Fruit fly (Drosophila melanogaster) whole organism, embryonic: Measurements from ENCODE around the gene Sfp33A4.
A peak's percentile ranks its signal among the peaks of the same experiment; 100 is the strongest.

Experiments used
- Antp ChIP-seq: fragments of 200-800 bp; sonication (Bioruptor generic); optimal IDR thresholded peaks from 3 replicates; lab custom pipeline; 2016; ENCODE audit warnings: missing biosample characterization, missing genetic modification characterization
- Asciz ChIP-seq: fragments of 200-800 bp; sonication (Bioruptor generic); optimal IDR thresholded peaks from 2 replicates; lab custom pipeline; 2017; ENCODE audit warnings: missing biosample characterization, mild to moderate bottlenecking, missing genetic modification characterization, missing genetic modification reagents
- Atf3 ChIP-seq: fragments of 200-800 bp; sonication (Bioruptor generic); optimal IDR thresholded peaks from 3 replicates; lab custom pipeline; 2016; ENCODE audit warnings: missing biosample characterization, missing genetic modification characterization
- CG10366 ChIP-seq: fragments of 200-800 bp; sonication (Bioruptor generic); IDR thresholded peaks from 2 replicates; pipeline ENCODE4 v1.3.6; 2022; ENCODE audit warnings: missing biosample characterization, missing genetic modification characterization
- CG11398 ChIP-seq: fragments of 200-800 bp; sonication (Bioruptor generic); optimal IDR thresholded peaks from 2 replicates; lab custom pipeline; 2016; ENCODE audit warnings: missing biosample characterization, missing genetic modification characterization
- CG11456 ChIP-seq: fragments of 200-800 bp; sonication (Bioruptor generic); IDR thresholded peaks from 3 replicates; pipeline ENCODE4 v1.3.6; 2022; ENCODE audit warnings: missing biosample characterization, missing genetic modification characterization
- CG11696 ChIP-seq: fragments of 200-800 bp; sonication (Bioruptor generic); IDR thresholded peaks from 2 replicates; pipeline ENCODE4 v1.3.6; 2022; ENCODE audit warnings: missing biosample characterization, missing genetic modification characterization
- CG12659 ChIP-seq: fragments of 200-800 bp; sonication (Bioruptor generic); optimal IDR thresholded peaks from 3 replicates; lab custom pipeline; 2017; ENCODE audit warnings: mild to moderate bottlenecking, missing biosample characterization, missing genetic modification reagents, missing genetic modification characterization
- CG13287 ChIP-seq: fragments of 200-800 bp; sonication (Bioruptor generic); IDR thresholded peaks from 2 replicates; pipeline ENCODE4 v1.3.6; 2022; ENCODE audit warnings: missing biosample characterization, missing genetic modification characterization; ENCODE audit not compliant: partially characterized antibody
- CG14441 ChIP-seq: fragments of 200-800 bp; sonication (Bioruptor generic); IDR thresholded peaks from 2 replicates; pipeline ENCODE4 v1.3.6; 2022; ENCODE audit warnings: missing biosample characterization, missing genetic modification characterization
- CG14710 ChIP-seq: fragments of 200-800 bp; sonication (Bioruptor generic); optimal IDR thresholded peaks from 3 replicates; lab custom pipeline; 2019; ENCODE audit warnings: missing biosample characterization, mild to moderate bottlenecking, missing genetic modification characterization, moderate library complexity
- CG15514 ChIP-seq: fragments of 200-800 bp; sonication (Bioruptor generic); optimal IDR thresholded peaks from 3 replicates; lab custom pipeline; 2017; ENCODE audit warnings: missing biosample characterization, missing genetic modification characterization, mild to moderate bottlenecking, moderate library complexity, missing genetic modification reagents
- CG17802 ChIP-seq: fragments of 200-800 bp; sonication (Bioruptor generic); optimal IDR thresholded peaks from 2 replicates; lab custom pipeline; 2018; ENCODE audit warnings: missing biosample characterization, mild to moderate bottlenecking, missing genetic modification characterization, moderate library complexity
- CG2120 ChIP-seq: fragments of 200-800 bp; sonication (Bioruptor generic); optimal IDR thresholded peaks from 3 replicates; lab custom pipeline; 2016; ENCODE audit warnings: missing biosample characterization, missing genetic modification characterization
- CG2678 ChIP-seq: fragments of 200-800 bp; sonication (Bioruptor generic); optimal IDR thresholded peaks from 3 replicates; lab custom pipeline; 2019; ENCODE audit warnings: missing biosample characterization, mild to moderate bottlenecking, missing genetic modification characterization, moderate library complexity
- CG31224 ChIP-seq: fragments of 200-800 bp; sonication (Bioruptor generic); IDR thresholded peaks from 2 replicates; pipeline ENCODE4 v1.3.6; 2022; ENCODE audit warnings: missing biosample characterization, missing genetic modification characterization
- CG34224 ChIP-seq: fragments of 200-800 bp; sonication (Bioruptor generic); IDR thresholded peaks from 3 replicates; pipeline ENCODE4 v1.3.6; 2022; ENCODE audit warnings: missing biosample characterization, missing genetic modification characterization; ENCODE audit not compliant: partially characterized antibody
- CG34376 ChIP-seq: fragments of 200-800 bp; sonication (Bioruptor generic); optimal IDR thresholded peaks from 2 replicates; lab custom pipeline; 2018; ENCODE audit warnings: missing biosample characterization, mild to moderate bottlenecking, missing genetic modification characterization
- CG3995 ChIP-seq: fragments of 200-800 bp; sonication (Bioruptor generic); optimal IDR thresholded peaks from 3 replicates; lab custom pipeline; 2016; ENCODE audit warnings: missing biosample characterization, missing genetic modification characterization
- CG6854 ChIP-seq: fragments of 200-800 bp; sonication (Bioruptor generic); optimal IDR thresholded peaks from 3 replicates; lab custom pipeline; 2017; ENCODE audit warnings: missing biosample characterization, mild to moderate bottlenecking, missing genetic modification characterization
- CG9215 ChIP-seq: fragments of 200-800 bp; sonication (Bioruptor generic); IDR thresholded peaks from 2 replicates; pipeline ENCODE4 v1.3.6; 2022; ENCODE audit warnings: missing biosample characterization, missing genetic modification characterization
- CG9797 ChIP-seq: fragments of 200-800 bp; sonication (Bioruptor generic); optimal IDR thresholded peaks from 3 replicates; lab custom pipeline; 2018; ENCODE audit warnings: missing biosample characterization, mild to moderate bottlenecking, missing genetic modification characterization
- Gug ChIP-seq: fragments of 200-800 bp; sonication (Bioruptor generic); IDR thresholded peaks from 4 replicates; pipeline ENCODE4 v1.3.6; 2022; ENCODE audit warnings: missing biosample characterization, missing genetic modification characterization
- Hmr ChIP-seq: fragments of 200-800 bp; sonication (Bioruptor generic); optimal IDR thresholded peaks from 3 replicates; lab custom pipeline; 2017; ENCODE audit warnings: mild to moderate bottlenecking, missing biosample characterization, missing genetic modification reagents, missing genetic modification characterization
- Mes4 ChIP-seq: fragments of 200-800 bp; sonication (Bioruptor generic); optimal IDR thresholded peaks from 2 replicates; lab custom pipeline; 2016; ENCODE audit warnings: missing biosample characterization, missing genetic modification characterization
- NC2β ChIP-seq: fragments of 200-800 bp; sonication (Bioruptor generic); optimal IDR thresholded peaks from 2 replicates; lab custom pipeline; 2016; ENCODE audit warnings: missing biosample characterization, missing genetic modification characterization
- Sin3A ChIP-seq: fragments of >200 bp; optimal IDR thresholded peaks from 2 replicates; lab custom pipeline; 2018
- Sry-β ChIP-seq: fragments of 200-800 bp; sonication (Bioruptor generic); optimal IDR thresholded peaks from 2 replicates; lab custom pipeline; 2018; ENCODE audit warnings: missing biosample characterization, mild to moderate bottlenecking, missing genetic modification characterization, moderate library complexity
- Stat92E ChIP-seq, 3 experiments: fragments of >200 bp in 2 of 3; fragments of 200-800 bp in 1 of 3; sonication (Bioruptor generic) in 1 of 3; optimal IDR thresholded peaks; 2 replicates each; lab custom pipeline; 2017 to 2019; ENCODE audit warnings: missing biosample characterization in 3 of 3, missing genetic modification characterization in 3 of 3, mild to moderate bottlenecking in 1 of 3, moderate library complexity in 1 of 3
- Trl ChIP-seq, 3 experiments: fragments of >200 bp in 2 of 3; fragments of 200-800 bp in 1 of 3; sonication (Bioruptor generic) in 1 of 3; optimal IDR thresholded peaks; 2 replicates in 1 of 3; 3 replicates in 2 of 3; lab custom pipeline; 2016 to 2017; ENCODE audit warnings: missing biosample characterization in 1 of 3, missing genetic modification characterization in 1 of 3
- az2 ChIP-seq: fragments of 200-800 bp; sonication (Bioruptor generic); optimal IDR thresholded peaks from 3 replicates; lab custom pipeline; 2016; ENCODE audit warnings: missing biosample characterization, missing genetic modification characterization
- bbx ChIP-seq: fragments of 200-800 bp; sonication (Bioruptor generic); IDR thresholded peaks from 2 replicates; pipeline ENCODE4 v1.3.6; 2022; ENCODE audit warnings: missing biosample characterization, missing genetic modification characterization; ENCODE audit not compliant: partially characterized antibody
- btn ChIP-seq: fragments of 200-800 bp; sonication (Bioruptor generic); optimal IDR thresholded peaks from 2 replicates; lab custom pipeline; 2016; ENCODE audit warnings: missing biosample characterization, missing genetic modification characterization
- cg ChIP-seq: fragments of 200-800 bp; sonication (Bioruptor generic); optimal IDR thresholded peaks from 3 replicates; lab custom pipeline; 2019; ENCODE audit warnings: missing biosample characterization, mild to moderate bottlenecking, missing genetic modification characterization, moderate library complexity
- dan ChIP-seq: fragments of 200-800 bp; sonication (Bioruptor generic); IDR thresholded peaks from 2 replicates; pipeline ENCODE4 v1.3.6; 2022; ENCODE audit warnings: missing biosample characterization, missing genetic modification characterization
- disco-r ChIP-seq: fragments of 200-800 bp; sonication (Bioruptor generic); optimal IDR thresholded peaks from 2 replicates; lab custom pipeline; 2016; ENCODE audit warnings: missing biosample characterization, missing genetic modification characterization
- dmrt11E ChIP-seq: fragments of 200-800 bp; sonication (Bioruptor generic); optimal IDR thresholded peaks from 3 replicates; lab custom pipeline; 2018; ENCODE audit warnings: missing biosample characterization, mild to moderate bottlenecking, missing genetic modification characterization, moderate library complexity
- ewg ChIP-seq: fragments of 200-800 bp; sonication (Bioruptor generic); optimal IDR thresholded peaks from 3 replicates; lab custom pipeline; 2017; ENCODE audit warnings: mild to moderate bottlenecking, missing biosample characterization, missing genetic modification reagents, missing genetic modification characterization
- eyg ChIP-seq: fragments of 200-800 bp; sonication (Bioruptor generic); optimal IDR thresholded peaks from 3 replicates; lab custom pipeline; 2016; ENCODE audit warnings: missing biosample characterization, missing genetic modification characterization
- fd102C ChIP-seq: fragments of 200-800 bp; sonication (Bioruptor generic); optimal IDR thresholded peaks from 2 replicates; lab custom pipeline; 2018; ENCODE audit warnings: missing biosample characterization, mild to moderate bottlenecking, missing genetic modification characterization, moderate library complexity
- kay ChIP-seq: fragments of 200-800 bp; sonication (Bioruptor generic); optimal IDR thresholded peaks from 2 replicates; lab custom pipeline; 2016; ENCODE audit warnings: missing biosample characterization, missing genetic modification characterization
- lab ChIP-seq: fragments of 200-800 bp; sonication (Bioruptor generic); optimal IDR thresholded peaks from 3 replicates; lab custom pipeline; 2017; ENCODE audit warnings: missing biosample characterization, missing genetic modification characterization, mild to moderate bottlenecking, moderate library complexity, missing genetic modification reagents
- peb ChIP-seq: fragments of 200-800 bp; sonication (Bioruptor generic); IDR thresholded peaks from 2 replicates; pipeline ENCODE4 v1.3.6; 2022; ENCODE audit warnings: missing biosample characterization, missing genetic modification characterization
- pum ChIP-seq: fragments of 200-800 bp; sonication (Bioruptor generic); optimal IDR thresholded peaks from 2 replicates; lab custom pipeline; 2016; ENCODE audit warnings: missing biosample characterization, missing genetic modification characterization
- seq ChIP-seq: fragments of 200-800 bp; sonication (Bioruptor generic); IDR thresholded peaks from 2 replicates; pipeline ENCODE4 v1.3.6; 2022; ENCODE audit warnings: missing biosample characterization, missing genetic modification characterization
- toy ChIP-seq: fragments of 200-800 bp; sonication (Bioruptor generic); IDR thresholded peaks from 2 replicates; pipeline ENCODE4 v1.3.6; 2022; ENCODE audit warnings: missing biosample characterization, missing genetic modification characterization
- trem ChIP-seq: fragments of 200-800 bp; optimal IDR thresholded peaks from 3 replicates; lab custom pipeline; 2019; ENCODE audit warnings: missing biosample characterization, mild to moderate bottlenecking, missing genetic modification characterization, moderate library complexity
- tx ChIP-seq: fragments of 200-800 bp; sonication (Bioruptor generic); optimal IDR thresholded peaks from 2 replicates; lab custom pipeline; 2016; ENCODE audit warnings: missing biosample characterization, missing genetic modification characterization
- vfl ChIP-seq: fragments of 200-800 bp; sonication (Bioruptor generic); optimal IDR thresholded peaks from 2 replicates; lab custom pipeline; 2016; ENCODE audit warnings: missing biosample characterization, missing genetic modification characterization
- wdn ChIP-seq: fragments of 200-800 bp; sonication (Bioruptor generic); IDR thresholded peaks from 2 replicates; pipeline ENCODE4 v1.3.6; 2022; ENCODE audit warnings: missing biosample characterization, missing genetic modification characterization

Gene Sfp33A4

DNA sequence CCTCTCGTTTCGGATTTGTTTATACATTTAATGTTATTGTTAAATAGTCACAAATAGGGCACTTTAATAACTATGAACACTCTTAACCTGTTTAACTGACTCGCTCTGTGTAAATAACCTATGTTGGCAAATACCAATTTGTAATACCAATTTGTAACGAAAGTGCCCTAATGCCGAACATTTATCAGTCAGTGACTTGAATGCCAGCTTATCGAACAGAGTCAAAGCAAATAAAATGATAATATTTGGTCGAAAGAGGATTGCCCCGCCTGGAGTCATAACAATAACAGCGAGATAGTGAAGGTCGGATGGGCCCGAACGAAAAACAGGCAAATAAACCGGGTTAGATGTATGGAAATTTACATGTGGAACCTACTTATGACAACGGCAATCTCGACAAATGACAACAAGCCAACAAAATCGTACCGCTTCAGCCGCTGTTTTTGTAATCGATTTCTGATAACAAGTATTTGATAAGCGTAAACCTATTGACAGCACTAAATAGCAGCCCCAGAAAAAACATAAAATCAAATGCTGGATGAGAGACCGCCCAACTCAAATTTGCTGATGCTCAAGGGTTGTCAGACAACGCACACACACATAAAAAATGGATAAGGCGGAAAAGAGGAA, 8.2 kb downstream of the Sfp33A4 start (continued):
- no peak for TF ChIP-seq cg (GFP tag; lab: Kevin White, UChicago)
- TF ChIP-seq CG13287 (GFP tag; lab: Robert Waterston, UW): no peak
- no peak for TF ChIP-seq kay
- TF ChIP-seq pum (GFP tag; lab: Kevin White, UChicago): no peak
- TF ChIP-seq eyg (GFP tag; lab: Kevin White, UChicago): peak; percentile 11
- TF ChIP-seq Sin3A (lab: Kevin White, UChicago): no peak
- no peak for TF ChIP-seq ewg (GFP tag; lab: Kevin White, UChicago)
- TF ChIP-seq CG31224 (GFP tag; lab: Robert Waterston, UW): no peak
- TF ChIP-seq Gug (GFP tag; lab: Robert Waterston, UW): no peak
- TF ChIP-seq Atf3 (GFP tag; lab: Kevin White, UChicago): no peak
- peak; percentile 41 for TF ChIP-seq CG34376 (GFP tag; lab: Kevin White, UChicago)
- no peak for TF ChIP-seq tx
- no peak for TF ChIP-seq CG9797
- TF ChIP-seq CG15514: peak; percentile 33
- peak; percentile 41 for TF ChIP-seq Hmr (GFP tag; lab: Kevin White, UChicago)
- TF ChIP-seq CG14441: no peak
- TF ChIP-seq Mes4 (GFP tag; lab: Kevin White, UChicago): no peak
- TF ChIP-seq CG3995 (GFP tag; lab: Kevin White, UChicago): no peak
- peak; percentile 48 for TF ChIP-seq lab (GFP tag; lab: Kevin White, UChicago)
- TF ChIP-seq peb: no peak
- TF ChIP-seq CG17802 (tag; lab: Kevin White, UChicago): no peak
- no peak for TF ChIP-seq dan (GFP tag; lab: Robert Waterston, UW)
- no peak for TF ChIP-seq CG11398 (GFP tag; lab: Kevin White, UChicago)
- TF ChIP-seq wdn: no peak
- TF ChIP-seq Sry-β (GFP tag; lab: Kevin White, UChicago): no peak
- no peak for TF ChIP-seq vfl
- no peak for TF ChIP-seq az2 (GFP tag; lab: Kevin White, UChicago)
- TF ChIP-seq trem (tag; lab: Kevin White, UChicago): no peak
- TF ChIP-seq disco-r (GFP tag; lab: Kevin White, UChicago): no peak
- no peak for TF ChIP-seq CG34224
- no peak for TF ChIP-seq CG10366 (GFP tag; lab: Robert Waterston, UW)
- peak; percentile 43 for TF ChIP-seq CG2678 (tag; lab: Kevin White, UChicago)
- TF ChIP-seq CG14710 (tag; lab: Kevin White, UChicago): no peak
- peak; percentile 31 for TF ChIP-seq Asciz
- no peak for TF ChIP-seq bbx (GFP tag; lab: Robert Waterston, UW)
- TF ChIP-seq NC2β (GFP tag; lab: Kevin White, UChicago): no peak
- no peak for TF ChIP-seq CG9215 (GFP tag; lab: Robert Waterston, UW)
- TF ChIP-seq Stat92E (GFP tag; optimal IDR thresholded peaks at IDR 0.05; lab: Kevin White, UChicago): no peak
- no peak for TF ChIP-seq btn (GFP tag; lab: Kevin White, UChicago)
- TF ChIP-seq dmrt11E: no peak
- TF ChIP-seq CG2120 (GFP tag; lab: Kevin White, UChicago): peak; percentile 1
- no peak for TF ChIP-seq seq (GFP tag; lab: Robert Waterston, UW)
- no peak for TF ChIP-seq CG11696 (GFP tag; lab: Robert Waterston, UW)
- no peak for TF ChIP-seq toy (GFP tag; lab: Robert Waterston, UW)
- no peak for TF ChIP-seq Trl (optimal IDR thresholded peaks at IDR 0.05; lab: Kevin White, UChicago)
- no peak for TF ChIP-seq Trl (GFP tag; optimal IDR thresholded peaks at IDR 0.05; lab: Kevin White, UChicago)
- TF ChIP-seq CG6854 (GFP tag; lab: Kevin White, UChicago): no peak
- peak; percentile 24 for TF ChIP-seq CG12659
- no peak for TF ChIP-seq CG11456 (GFP tag; lab: Robert Waterston, UW)
- TF ChIP-seq Antp (GFP tag; lab: Kevin White, UChicago): no peak
- no peak for TF ChIP-seq fd102C (GFP tag; lab: Kevin White, UChicago)
